Fruit fly (Drosophila melanogaster): ENCODE results near the gene CG5126.

CG5126 gene

dm6 chr2L:1142730-1143281 lies 41.0 kb downstream of the CG5126 start, which contains the start of gene MFS3 (continued):
- TF ChIP-seq chinmo (GFP tag; IDR thresholded peaks at IDR 0.05; ENCODE audit: partially characterized antibody), result peak; percentile 95
- peak; percentile 25 for TF ChIP-seq her (GFP tag; optimal IDR thresholded peaks at IDR 0.05)
- peak; percentile 15; the same call in 1 of the 2 replicates for TF ChIP-seq Xrp1 (GFP tag; IDR thresholded peaks at IDR 0.05)
- peak; percentile 66 for TF ChIP-seq Jarid2 (GFP tag; optimal IDR thresholded peaks at IDR 0.05)
- TF ChIP-seq bbx (GFP tag; IDR thresholded peaks at IDR 0.05; ENCODE audit: partially characterized antibody), result peak; percentile 38; the same call in 1 of the 2 replicates
- peak; percentile 22; the same call in 1 of the 3 replicates for TF ChIP-seq CG17361 (GFP tag; IDR thresholded peaks at IDR 0.05)
- peak; percentile 25 for TF ChIP-seq CG2678 (tag; optimal IDR thresholded peaks at IDR 0.05)
- peak; percentile 23 for TF ChIP-seq CG13624 (GFP tag; optimal IDR thresholded peaks at IDR 0.05)
- peak; percentile 80 for TF ChIP-seq CG1603 (tag; optimal IDR thresholded peaks at IDR 0.05)
- no peak for TF ChIP-seq fru (optimal IDR thresholded peaks at IDR 0.05)
- TF ChIP-seq Pdp1 (GFP tag; optimal IDR thresholded peaks at IDR 0.05), result peak in 1 of 2 experiments; percentile 28
- peak; percentile 88 for TF ChIP-seq D19A (tag; optimal IDR thresholded peaks at IDR 0.05)
- 0 out of 3 replicates have a peak, but pooled peaks have one; percentile 12 for TF ChIP-seq ase (GFP tag; IDR thresholded peaks at IDR 0.05)
- peak; percentile 7 for TF ChIP-seq caup (GFP tag; optimal IDR thresholded peaks at IDR 0.05; ENCODE audit: severe bottlenecking)
- peak; percentile 25; the same call in 1 of the 2 replicates for TF ChIP-seq slbo (GFP tag; IDR thresholded peaks at IDR 0.05)
- TF ChIP-seq nau (GFP tag; optimal IDR thresholded peaks at IDR 0.05), result no peak
- TF ChIP-seq so (GFP tag; IDR thresholded peaks at IDR 0.05), result peak; percentile 71; the same call in 2 of the 3 replicates
- peak; percentile 6; the same call in 1 of the 2 replicates for TF ChIP-seq CG6272 (GFP tag; IDR thresholded peaks at IDR 0.05)
- TF ChIP-seq CG31224 (GFP tag; IDR thresholded peaks at IDR 0.05), result no peak
- no peak for TF ChIP-seq CG9817 (tag; optimal IDR thresholded peaks at IDR 0.05)
- 0 out of 2 replicates have a peak, but pooled peaks have one; percentile 29 for TF ChIP-seq Dref (GFP tag; IDR thresholded peaks at IDR 0.05)
- peak; percentile 66 for TF ChIP-seq pita (GFP tag; optimal IDR thresholded peaks at IDR 0.05)
- TF ChIP-seq scrt (GFP tag; optimal IDR thresholded peaks at IDR 0.05), result peak; percentile 13
- TF ChIP-seq zfh2 (GFP tag; optimal IDR thresholded peaks at IDR 0.05), result no peak
- TF ChIP-seq Rfx (GFP tag; IDR thresholded peaks at IDR 0.05), result peak; percentile 26; the same call in 1 of the 2 replicates
- peak; percentile 60 for TF ChIP-seq Dp (GFP tag; optimal IDR thresholded peaks at IDR 0.05)
- peak in 1 of 2 experiments; percentile 3 for TF ChIP-seq Trl (optimal IDR thresholded peaks at IDR 0.05)
- TF ChIP-seq Trl (GFP tag; optimal IDR thresholded peaks at IDR 0.05), result no peak
- TF ChIP-seq CG12659 (GFP tag; optimal IDR thresholded peaks at IDR 0.05), result peak; percentile 33
- TF ChIP-seq CG42726 (GFP tag; IDR thresholded peaks at IDR 0.05; ENCODE audit: partially characterized antibody), result 0 out of 2 replicates have a peak, but pooled peaks have one; percentile 3
- TF ChIP-seq PHDP (tag; optimal IDR thresholded peaks at IDR 0.05), result peak; percentile 20
- peak; percentile 37 for TF ChIP-seq odd (GFP tag; optimal IDR thresholded peaks at IDR 0.05)
- TF ChIP-seq danr (GFP tag; IDR thresholded peaks at IDR 0.05), result no peak
- TF ChIP-seq Scr (GFP tag; IDR thresholded peaks at IDR 0.05; ENCODE audit: partially characterized antibody), result no peak
- peak; percentile 53 for TF ChIP-seq CG11504 (tag; optimal IDR thresholded peaks at IDR 0.05)
- TF ChIP-seq cwo (GFP tag; optimal IDR thresholded peaks at IDR 0.05), result no peak
- TF ChIP-seq NC2β (GFP tag; optimal IDR thresholded peaks at IDR 0.05), result peak; percentile 19
- peak; percentile 74 for TF ChIP-seq Hmr (GFP tag; optimal IDR thresholded peaks at IDR 0.05)
- peak in 1 of 2 experiments; percentile 33 for TF ChIP-seq tll (GFP tag; optimal IDR thresholded peaks at IDR 0.05)
- TF ChIP-seq CG5180 (GFP tag; optimal IDR thresholded peaks at IDR 0.05), result peak; percentile 3
- TF ChIP-seq trh (GFP tag; optimal IDR thresholded peaks at IDR 0.05), result no peak
- TF ChIP-seq HLHmδ (GFP tag; optimal IDR thresholded peaks at IDR 0.05), result peak; percentile 37
- TF ChIP-seq Fer1 (GFP tag; optimal IDR thresholded peaks at IDR 0.05), result peak; percentile 62
- TF ChIP-seq CG3847 (GFP tag; IDR thresholded peaks at IDR 0.05), result no peak
- TF ChIP-seq dm (GFP tag; optimal IDR thresholded peaks at IDR 0.05), result peak; percentile 6
- TF ChIP-seq ac (GFP tag; optimal IDR thresholded peaks at IDR 0.05), result no peak
- peak; percentile 100 for TF ChIP-seq CG15601 (tag; optimal IDR thresholded peaks at IDR 0.05)
- TF ChIP-seq nom (GFP tag; optimal IDR thresholded peaks at IDR 0.05), result peak; percentile 37

All from whole organism, embryonic.